Worm (Caenorhabditis elegans): Measurements from ENCODE around the gene Y37D8A.6.

Gene Y37D8A.6

ce11 chrIII:12875653-12876052 is 5.6 kb upstream of the Y37D8A.6 start (continued):
- TF ChIP-seq cebp-1 (GFP tag; IDR thresholded peaks at IDR 0.05) (no peak), cebp-1 (tag; optimal IDR thresholded peaks at IDR 0.05) (peak; percentile 19), hmg-1.2 (GFP tag; IDR thresholded peaks at IDR 0.05) (peak; percentile 19; the same call in 1 of the 2 replicates), him-1 (tag; optimal IDR thresholded peaks at IDR 0.05) (no peak), zfh-2 (GFP tag; conservative IDR thresholded peaks at IDR 0.05) (no peak), tbx-9 (tag; optimal IDR thresholded peaks at IDR 0.05; ENCODE audit: borderline replicate concordance) (no peak), snpc-1.1 (tag; optimal IDR thresholded peaks at IDR 0.05; ENCODE audit: insufficient read depth) (no peak), B0336.3 (GFP tag; IDR thresholded peaks at IDR 0.05) (peak; percentile 59; the same call in 1 of the 2 replicates), B0035.1 (tag; optimal IDR thresholded peaks at IDR 0.05) (no peak), tbp1 (GFP tag; optimal IDR thresholded peaks at IDR 0.05) (peak; percentile 31), ets-4 (GFP tag; optimal IDR thresholded peaks at IDR 0.05) (no peak)

- TF ChIP-seq somi-1 (GFP tag; optimal IDR thresholded peaks at IDR 0.05) = no peak
- peak; percentile 38 for TF ChIP-seq him-1 (tag; optimal IDR thresholded peaks at IDR 0.05)
- peak; percentile 48; the same call in 1 of the 2 replicates for TF ChIP-seq lin-26 (GFP tag; IDR thresholded peaks at IDR 0.05)
- no peak for TF ChIP-seq F10E7.11 (tag; optimal IDR thresholded peaks at IDR 0.05)
- TF ChIP-seq sea-2 (GFP tag; IDR thresholded peaks at IDR 0.05) = no peak
- peak; percentile 77 for TF ChIP-seq nfyb-1 (GFP tag; IDR thresholded peaks at IDR 0.05)
- peak; percentile 87 for TF ChIP-seq mcd-1 (GFP tag; IDR thresholded peaks at IDR 0.05)
- TF ChIP-seq gei-17 (GFP tag; optimal IDR thresholded peaks at IDR 0.05) = no peak
- peak; percentile 67 for TF ChIP-seq ztf-18 (tag; optimal IDR thresholded peaks at IDR 0.05)
- TF ChIP-seq K12H6.12 (tag; optimal IDR thresholded peaks at IDR 0.05) = peak; percentile 52
- peak; percentile 95 for TF ChIP-seq lin-54 (GFP tag; optimal IDR thresholded peaks at IDR 0.05)
- TF ChIP-seq ztf-22 (GFP tag; optimal IDR thresholded peaks at IDR 0.05) = no peak
- peak; percentile 48 for TF ChIP-seq ztf-26 (tag; optimal IDR thresholded peaks at IDR 0.05)
- peak; percentile 42 for TF ChIP-seq snpc-4 (GFP tag; optimal IDR thresholded peaks at IDR 0.05)
- TF ChIP-seq snpc-4 (tag; optimal IDR thresholded peaks at IDR 0.05) = peak in 3 of 4 experiments; percentile 57 to 72 (median 62)
- peak; percentile 50 for TF ChIP-seq T07F8.4 (tag; optimal IDR thresholded peaks at IDR 0.05)
- no peak for TF ChIP-seq hlh-26 (GFP tag; conservative IDR thresholded peaks at IDR 0.05)
- TF ChIP-seq let-526 (GFP tag; IDR thresholded peaks at IDR 0.05) = no peak
- peak; percentile 88 for TF ChIP-seq lin-40 (tag; optimal IDR thresholded peaks at IDR 0.05)
- peak; percentile 90 for TF ChIP-seq Y53G8AR.9 (GFP tag; conservative IDR thresholded peaks at IDR 0.05)
- TF ChIP-seq aptf-3 (GFP tag; IDR thresholded peaks at IDR 0.05) = no peak
- TF ChIP-seq ceh-91 (GFP tag; IDR thresholded peaks at IDR 0.05) = peak; percentile 78
- TF ChIP-seq nhr-90 (tag; optimal IDR thresholded peaks at IDR 0.05) = peak; percentile 35
- TF ChIP-seq ztf-6 (GFP tag; IDR thresholded peaks at IDR 0.05) = 0 out of 2 replicates have a peak, but pooled peaks have one; percentile 32
- TF ChIP-seq nfya-1 (tag; optimal IDR thresholded peaks at IDR 0.05; ENCODE audit: borderline replicate concordance, insufficient read depth) = no peak
- TF ChIP-seq attf-5 (GFP tag; optimal IDR thresholded peaks at IDR 0.05) = peak; percentile 97
- TF ChIP-seq attf-3 (GFP tag; conservative IDR thresholded peaks at IDR 0.05) = peak; percentile 59; the same call in 1 of the 2 replicates
- TF ChIP-seq Y67H2A.10 (GFP tag; conservative IDR thresholded peaks at IDR 0.05) = no peak
- TF ChIP-seq ceh-40 (GFP tag; IDR thresholded peaks at IDR 0.05) = no peak
- TF ChIP-seq nhr-120 (GFP tag; IDR thresholded peaks at IDR 0.05) = no peak
- peak; percentile 94 for TF ChIP-seq ceh-100 (GFP tag; IDR thresholded peaks at IDR 0.05)
- no peak for TF ChIP-seq nfya-2 (GFP tag; IDR thresholded peaks at IDR 0.05)
- TF ChIP-seq xnd-1 (tag; optimal IDR thresholded peaks at IDR 0.05) = peak; percentile 57
- TF ChIP-seq ztf-3 (GFP tag; optimal IDR thresholded peaks at IDR 0.05) = no peak
- peak; percentile 88 for TF ChIP-seq snpc-3.4 (tag; optimal IDR thresholded peaks at IDR 0.05)
- peak; percentile 82 for TF ChIP-seq C17E4.6 (GFP tag; IDR thresholded peaks at IDR 0.05)
- TF ChIP-seq rpc-1 (optimal IDR thresholded peaks at IDR 0.05) = peak; percentile 44
- peak; percentile 3 for TF ChIP-seq rpc-1 (tag; optimal IDR thresholded peaks at IDR 0.05)
Observed at ce11 chrIII:12874606-12875066, 4.5 kb upstream of the Y37D8A.6 start, which contains the start of the genes mrg-1 and spcs-2. Gene mrg-1 (minus strand): TSS chrIII:12874656. Gene spcs-2 (plus strand): TSS chrIII:12875031.

Data from whole organism, young adult.